Worm (Caenorhabditis elegans) whole organism, L3 larva: ENCODE results near the gene W08E12.4.

Source experiments
- R02D3.7 ChIP-seq: fragments of 150-350 bp; optimal IDR thresholded peaks from 2 replicates; lab custom pipeline; 2014; ENCODE audit warnings: missing biosample characterization, missing genetic modification characterization
- ZK546.5 ChIP-seq: sonication (generic microtip); optimal IDR thresholded peaks from 2 replicates; lab custom pipeline; 2017; ENCODE audit warnings: missing biosample characterization, missing genetic modification characterization
- aly-2 ChIP-seq: fragments of 150-350 bp; optimal IDR thresholded peaks from 2 replicates; lab custom pipeline; 2014; ENCODE audit warnings: missing biosample characterization, missing genetic modification characterization
- ama-1 ChIP-seq: fragments of 150-350 bp; optimal IDR thresholded peaks from 2 replicates; lab custom pipeline; 2018
- ceh-28 ChIP-seq: fragments of 150-350 bp; optimal IDR thresholded peaks from 2 replicates; lab custom pipeline; 2014; ENCODE audit warnings: missing biosample characterization, missing genetic modification reagents, missing genetic modification characterization
- ceh-9 ChIP-seq: sonication (generic microtip); optimal IDR thresholded peaks from 2 replicates; lab custom pipeline; 2018; ENCODE audit warnings: missing biosample characterization, missing genetic modification characterization
- daf-12 ChIP-seq: fragments of 150-350 bp; optimal IDR thresholded peaks from 2 replicates; lab custom pipeline; 2014; ENCODE audit warnings: missing biosample characterization, missing genetic modification reagents, missing genetic modification characterization
- egl-5 ChIP-seq: fragments of 150-350 bp; optimal IDR thresholded peaks from 2 replicates; lab custom pipeline; 2017; ENCODE audit warnings: missing biosample characterization, missing genetic modification reagents, missing genetic modification characterization, inconsistent platforms
- elt-2 ChIP-seq: sonication (generic microtip); optimal IDR thresholded peaks from 2 replicates; lab custom pipeline; 2016; ENCODE audit warnings: missing genetic modification reagents, mild to moderate bottlenecking, missing genetic modification characterization, missing compliant biosample characterization
- elt-3 ChIP-seq, 3 experiments: fragments of 150-350 bp in 1 of 3; sonication (generic microtip) in 2 of 3; optimal IDR thresholded peaks; 2 replicates in 2 of 3; 4 replicates in 1 of 3; lab custom pipeline; 2014 to 2017; ENCODE audit warnings: missing biosample characterization in 3 of 3, missing genetic modification characterization in 3 of 3
- eor-1 ChIP-seq, 2 experiments: fragments of 150-350 bp; optimal IDR thresholded peaks; 2 replicates each; lab custom pipeline; 2014 to 2018; ENCODE audit warnings: missing biosample characterization in 2 of 2, missing genetic modification characterization in 2 of 2
- fkh-10 ChIP-seq: sonication (generic microtip); optimal IDR thresholded peaks from 2 replicates; lab custom pipeline; 2017; ENCODE audit warnings: missing biosample characterization, missing genetic modification reagents, missing genetic modification characterization
- fkh-2 ChIP-seq: fragments of 150-350 bp; optimal IDR thresholded peaks from 2 replicates; lab custom pipeline; 2014; ENCODE audit warnings: missing biosample characterization, missing genetic modification reagents, missing genetic modification characterization
- fos-1 ChIP-seq: fragments of 150-350 bp; optimal IDR thresholded peaks from 2 replicates; lab custom pipeline; 2014; ENCODE audit warnings: missing biosample characterization, missing genetic modification characterization
- jun-1 ChIP-seq: fragments of 150-350 bp; optimal IDR thresholded peaks from 2 replicates; lab custom pipeline; 2014; ENCODE audit warnings: missing biosample characterization, missing genetic modification reagents, missing genetic modification characterization
- lin-15B ChIP-seq: fragments of 150-350 bp; optimal IDR thresholded peaks from 2 replicates; lab custom pipeline; 2014; ENCODE audit warnings: missing biosample characterization, missing genetic modification characterization
- lin-39 ChIP-seq: fragments of 150-350 bp; optimal IDR thresholded peaks from 2 replicates; lab custom pipeline; 2018; ENCODE audit warnings: missing biosample characterization, missing genetic modification reagents, missing genetic modification characterization
- lsy-12 ChIP-seq: sonication (generic microtip); optimal IDR thresholded peaks from 2 replicates; lab custom pipeline; 2016; ENCODE audit warnings: mild to moderate bottlenecking, missing genetic modification characterization, missing compliant biosample characterization
- mdl-1 ChIP-seq: fragments of 150-350 bp; optimal IDR thresholded peaks from 2 replicates; lab custom pipeline; 2014; ENCODE audit warnings: missing biosample characterization, missing genetic modification characterization
- mml-1 ChIP-seq: fragments of 150-350 bp; sonication (generic microtip); optimal IDR thresholded peaks from 3 replicates; lab custom pipeline; 2014; ENCODE audit warnings: missing biosample characterization, missing genetic modification characterization
- nfya-1 ChIP-seq: sonication (generic microtip); optimal IDR thresholded peaks from 2 replicates; lab custom pipeline; 2017; ENCODE audit warnings: missing genetic modification characterization, mild to moderate bottlenecking, missing compliant biosample characterization, antibody characterized with exemption, moderate library complexity; ENCODE audit not compliant: insufficient read depth
- nhr-11 ChIP-seq: fragments of 150-350 bp; optimal IDR thresholded peaks from 2 replicates; lab custom pipeline; 2014; ENCODE audit warnings: missing biosample characterization, missing genetic modification characterization
- nhr-12 ChIP-seq: fragments of 150-350 bp; optimal IDR thresholded peaks from 2 replicates; lab custom pipeline; 2014; ENCODE audit warnings: missing biosample characterization, missing genetic modification characterization
- nhr-23 ChIP-seq: fragments of 150-350 bp; optimal IDR thresholded peaks from 2 replicates; lab custom pipeline; 2014; ENCODE audit warnings: missing biosample characterization, missing genetic modification reagents, missing genetic modification characterization
- nhr-25 ChIP-seq: sonication (generic microtip); optimal IDR thresholded peaks from 2 replicates; lab custom pipeline; 2017; ENCODE audit warnings: missing biosample characterization, missing genetic modification characterization
- nhr-28 ChIP-seq: fragments of 150-350 bp; optimal IDR thresholded peaks from 2 replicates; lab custom pipeline; 2014; ENCODE audit warnings: missing biosample characterization, missing genetic modification characterization
- nhr-43 ChIP-seq: sonication (generic microtip); optimal IDR thresholded peaks from 2 replicates; lab custom pipeline; 2016; ENCODE audit warnings: mild to moderate bottlenecking, missing genetic modification characterization, missing compliant biosample characterization; ENCODE audit not compliant: poor library complexity, severe bottlenecking
- nhr-67 ChIP-seq: fragments of 150-350 bp; optimal IDR thresholded peaks from 2 replicates; lab custom pipeline; 2014; ENCODE audit warnings: missing biosample characterization, missing genetic modification characterization
- nhr-76 ChIP-seq: fragments of 150-350 bp; sonication (generic microtip); optimal IDR thresholded peaks from 5 replicates; lab custom pipeline; 2014; ENCODE audit warnings: missing biosample characterization, missing genetic modification characterization
- nhr-77 ChIP-seq: fragments of 150-350 bp; optimal IDR thresholded peaks from 2 replicates; lab custom pipeline; 2014; ENCODE audit warnings: missing biosample characterization, missing genetic modification characterization
- sea-2 ChIP-seq: fragments of 150-350 bp; sonication (generic microtip); optimal IDR thresholded peaks from 4 replicates; lab custom pipeline; 2014; ENCODE audit warnings: missing biosample characterization, missing genetic modification reagents, missing genetic modification characterization
- skn-1 ChIP-seq: fragments of 150-350 bp; optimal IDR thresholded peaks from 2 replicates; lab custom pipeline; 2014; ENCODE audit warnings: missing biosample characterization, missing genetic modification characterization
- snpc-4 ChIP-seq: fragments of 150-350 bp; optimal IDR thresholded peaks from 2 replicates; lab custom pipeline; 2014; ENCODE audit warnings: missing biosample characterization, missing genetic modification characterization
- tbx-2 ChIP-seq: sonication (generic microtip); optimal IDR thresholded peaks from 2 replicates; lab custom pipeline; 2016; ENCODE audit warnings: mild to moderate bottlenecking, missing genetic modification characterization, missing compliant biosample characterization
- unc-39 ChIP-seq: sonication (generic microtip); optimal IDR thresholded peaks from 4 replicates; lab custom pipeline; 2017; ENCODE audit warnings: missing biosample characterization, missing genetic modification characterization
- zag-1 ChIP-seq: fragments of 150-350 bp; optimal IDR thresholded peaks from 2 replicates; lab custom pipeline; 2014; ENCODE audit warnings: missing biosample characterization, missing genetic modification characterization
- ztf-11 ChIP-seq: fragments of 150-350 bp; optimal IDR thresholded peaks from 2 replicates; lab custom pipeline; 2014; ENCODE audit warnings: missing biosample characterization, missing genetic modification characterization
- ztf-4 ChIP-seq: fragments of 150-350 bp; optimal IDR thresholded peaks from 2 replicates; lab custom pipeline; 2014; ENCODE audit warnings: missing biosample characterization, missing genetic modification characterization

The W08E12.4 gene

ce11 chrIV:3294553-3295185 lies 7.5 kb upstream of the W08E12.4 start, which contains the start of gene W08E12.7 (continued):
- TF ChIP-seq nhr-28 (tag; lab: Kevin White, UChicago) = peak; percentile 27
- TF ChIP-seq unc-39 = no peak
- peak in 1 of 3 experiments; percentile 31 for TF ChIP-seq elt-3 (tag; optimal IDR thresholded peaks at IDR 0.05; lab: Kevin White, UChicago)
- TF ChIP-seq, all 47 proteins: peak for 33

- TF ChIP-seq nhr-67 (tag; lab: Kevin White, UChicago) (no peak), unc-39 (no peak), nhr-23 (no peak), zag-1 (tag; lab: Kevin White, UChicago) (no peak), lin-39 (tag; lab: Kevin White, UChicago) (no peak), nhr-25 (no peak), fkh-10 (GFP tag; lab: Kevin White, UChicago) (no peak), nhr-12 (tag; lab: Kevin White, UChicago) (no peak), eor-1 (tag; optimal IDR thresholded peaks at IDR 0.05; lab: Kevin White, UChicago) (no peak), mdl-1 (tag; lab: Kevin White, UChicago) (no peak), elt-2 (no peak), ceh-28 (tag; lab: Kevin White, UChicago) (no peak), egl-5 (tag; lab: Kevin White, UChicago) (no peak), nhr-28 (tag; lab: Kevin White, UChicago) (no peak)
Observed at ce11 chrIV:3296578-3297549, 5.3 kb upstream of the W08E12.4 start.

ce11 chrIV:3298300-3298699 lies 3.9 kb upstream of the W08E12.4 start, which contains the start of gene W08E12.6:
Gene W08E12.6 (plus strand): TSS chrIV:3298600.
- TF ChIP-seq daf-12 (tag; lab: Kevin White, UChicago) (no peak), nhr-12 (tag; lab: Kevin White, UChicago) (no peak), ceh-28 (tag; lab: Kevin White, UChicago) (no peak), R02D3.7 (no peak), fkh-2 (tag; lab: Kevin White, UChicago) (no peak), ceh-9 (tag; lab: Kevin White, UChicago) (no peak), lin-15B (tag; lab: Kevin White, UChicago) (no peak), egl-5 (tag; lab: Kevin White, UChicago) (no peak), fkh-10 (GFP tag; lab: Kevin White, UChicago) (no peak), elt-2 (no peak), ama-1 (lab: Kevin White, UChicago) (no peak), nhr-43 (no peak), jun-1 (tag; lab: Kevin White, UChicago) (no peak), lsy-12 (tag; lab: Kevin White, UChicago) (no peak), ztf-11 (tag; lab: Kevin White, UChicago) (no peak)

ce11 chrIV:3299229-3299628 lies 2.9 kb upstream of the W08E12.4 start:
- TF ChIP-seq mml-1 (tag; lab: Kevin White, UChicago) (no peak), nhr-76 (tag; lab: Kevin White, UChicago) (no peak), unc-39 (no peak), ZK546.5 (tag; lab: Kevin White, UChicago) (no peak), snpc-4 (tag; lab: Kevin White, UChicago) (no peak), ztf-4 (no peak), jun-1 (tag; lab: Kevin White, UChicago) (no peak), skn-1 (tag; lab: Kevin White, UChicago) (no peak), tbx-2 (tag; lab: Kevin White, UChicago) (no peak), nfya-1 (tag; lab: Kevin White, UChicago) (no peak), aly-2 (tag; lab: Kevin White, UChicago) (no peak), nhr-23 (no peak), fos-1 (tag; lab: Kevin White, UChicago) (no peak), sea-2 (GFP tag; lab: Kevin White, UChicago) (no peak), nhr-11 (tag; lab: Kevin White, UChicago) (no peak), ztf-11 (tag; lab: Kevin White, UChicago) (no peak), nhr-77 (tag; lab: Kevin White, UChicago) (no peak), nhr-25 (no peak), mdl-1 (tag; lab: Kevin White, UChicago) (no peak)
